Fruit fly (Drosophila melanogaster) whole organism, embryonic: ENCODE results near the gene cnir.

Experiments used
- Abd-B ChIP-seq: fragments of 200-800 bp; sonication (Bioruptor generic); optimal IDR thresholded peaks from 2 replicates; lab custom pipeline; 2018; ENCODE audit warnings: missing biosample characterization, mild to moderate bottlenecking, missing genetic modification characterization, moderate library complexity
- Atf6 ChIP-seq: fragments of 200-800 bp; sonication (Bioruptor generic); IDR thresholded peaks from 2 replicates; pipeline ENCODE4 v1.3.6; 2022; ENCODE audit warnings: missing biosample characterization, missing genetic modification characterization
- Bgb ChIP-seq: fragments of 200-800 bp; sonication (Bioruptor generic); IDR thresholded peaks from 2 replicates; pipeline ENCODE4 v1.3.6; 2022; ENCODE audit warnings: missing biosample characterization, missing genetic modification characterization; ENCODE audit not compliant: partially characterized antibody
- BtbVII ChIP-seq: fragments of 200-800 bp; sonication (Bioruptor generic); optimal IDR thresholded peaks from 3 replicates; lab custom pipeline; 2017; ENCODE audit warnings: missing biosample characterization, mild to moderate bottlenecking, missing genetic modification characterization
- CG10959 ChIP-seq: fragments of 200-800 bp; sonication (Bioruptor generic); IDR thresholded peaks from 2 replicates; pipeline ENCODE4 v1.3.6; 2022; ENCODE audit warnings: missing biosample characterization, missing genetic modification characterization
- CG10979 ChIP-seq: fragments of 200-800 bp; sonication (Bioruptor generic); optimal IDR thresholded peaks from 2 replicates; lab custom pipeline; 2018; ENCODE audit warnings: missing biosample characterization, mild to moderate bottlenecking, missing genetic modification characterization, moderate library complexity
- CG12219 ChIP-seq: fragments of 200-800 bp; sonication (Bioruptor generic); optimal IDR thresholded peaks from 3 replicates; lab custom pipeline; 2018; ENCODE audit warnings: missing biosample characterization, mild to moderate bottlenecking, missing genetic modification characterization
- CG13287 ChIP-seq: fragments of 200-800 bp; sonication (Bioruptor generic); IDR thresholded peaks from 2 replicates; pipeline ENCODE4 v1.3.6; 2022; ENCODE audit warnings: missing biosample characterization, missing genetic modification characterization; ENCODE audit not compliant: partially characterized antibody
- CG13624 ChIP-seq: fragments of 200-800 bp; sonication (Bioruptor generic); optimal IDR thresholded peaks from 2 replicates; lab custom pipeline; 2016; ENCODE audit warnings: missing biosample characterization, missing genetic modification characterization
- CG14710 ChIP-seq: fragments of 200-800 bp; sonication (Bioruptor generic); optimal IDR thresholded peaks from 3 replicates; lab custom pipeline; 2019; ENCODE audit warnings: missing biosample characterization, mild to moderate bottlenecking, missing genetic modification characterization, moderate library complexity
- CG14860 ChIP-seq: fragments of 200-800 bp; sonication (Bioruptor generic); IDR thresholded peaks from 3 replicates; pipeline ENCODE4 v1.3.6; 2022; ENCODE audit warnings: missing biosample characterization, missing genetic modification characterization; ENCODE audit not compliant: partially characterized antibody
- CG1602 ChIP-seq: fragments of 200-800 bp; sonication (Bioruptor generic); optimal IDR thresholded peaks from 3 replicates; lab custom pipeline; 2016; ENCODE audit warnings: missing biosample characterization, missing genetic modification characterization
- CG2120 ChIP-seq: fragments of 200-800 bp; sonication (Bioruptor generic); optimal IDR thresholded peaks from 3 replicates; lab custom pipeline; 2016; ENCODE audit warnings: missing biosample characterization, missing genetic modification characterization
- CG2712 ChIP-seq: fragments of 200-800 bp; optimal IDR thresholded peaks from 3 replicates; lab custom pipeline; 2019; ENCODE audit warnings: missing biosample characterization, mild to moderate bottlenecking, missing genetic modification characterization, moderate library complexity
- CG32767 ChIP-seq: fragments of 200-800 bp; sonication (Bioruptor generic); IDR thresholded peaks from 2 replicates; pipeline ENCODE4 v1.3.6; 2022; ENCODE audit warnings: missing biosample characterization, missing genetic modification characterization
- CG34224 ChIP-seq: fragments of 200-800 bp; sonication (Bioruptor generic); IDR thresholded peaks from 3 replicates; pipeline ENCODE4 v1.3.6; 2022; ENCODE audit warnings: missing biosample characterization, missing genetic modification characterization; ENCODE audit not compliant: partially characterized antibody
- CG3726 ChIP-seq: fragments of 200-800 bp; sonication (Bioruptor generic); IDR thresholded peaks from 3 replicates; pipeline ENCODE4, ENCODE4 v1.3.6; 2022; ENCODE audit warnings: missing biosample characterization, missing genetic modification characterization
- CG4730 ChIP-seq: fragments of 200-800 bp; sonication (Bioruptor generic); IDR thresholded peaks from 2 replicates; pipeline ENCODE4 v1.3.6; 2022; ENCODE audit warnings: missing biosample characterization, missing genetic modification characterization
- CG7839 ChIP-seq: fragments of 200-800 bp; sonication (Bioruptor generic); optimal IDR thresholded peaks from 3 replicates; lab custom pipeline; 2018; ENCODE audit warnings: missing biosample characterization, mild to moderate bottlenecking, missing genetic modification characterization, moderate library complexity
- CG7963 ChIP-seq: fragments of 200-800 bp; sonication (Bioruptor generic); IDR thresholded peaks from 3 replicates; pipeline ENCODE4 v1.3.6; 2022; ENCODE audit warnings: missing biosample characterization, missing genetic modification characterization; ENCODE audit not compliant: partially characterized antibody
- CG8359 ChIP-seq: fragments of 200-800 bp; sonication (Bioruptor generic); optimal IDR thresholded peaks from 2 replicates; lab custom pipeline; 2017; ENCODE audit warnings: missing biosample characterization, mild to moderate bottlenecking, missing genetic modification characterization, borderline replicate concordance
- CG9727 ChIP-seq: fragments of 200-800 bp; sonication (Bioruptor generic); optimal IDR thresholded peaks from 3 replicates; lab custom pipeline; 2017; ENCODE audit warnings: missing biosample characterization, mild to moderate bottlenecking, missing genetic modification characterization
- Dip3 ChIP-seq: fragments of 200-800 bp; sonication (Bioruptor generic); optimal IDR thresholded peaks from 3 replicates; lab custom pipeline; 2016; ENCODE audit warnings: missing biosample characterization, missing genetic modification characterization
- Dref ChIP-seq: fragments of 200-800 bp; sonication (Bioruptor generic); IDR thresholded peaks from 2 replicates; pipeline ENCODE4 v1.3.6; 2022; ENCODE audit warnings: missing biosample characterization, missing genetic modification characterization
- Ets97D ChIP-seq: fragments of 200-800 bp; sonication (Bioruptor generic); optimal IDR thresholded peaks from 3 replicates; lab custom pipeline; 2016; ENCODE audit warnings: missing biosample characterization, missing genetic modification characterization
- HHEX ChIP-seq: fragments of 200-800 bp; sonication (Bioruptor generic); optimal IDR thresholded peaks from 3 replicates; lab custom pipeline; 2017; ENCODE audit warnings: missing biosample characterization, mild to moderate bottlenecking, missing genetic modification characterization, missing genetic modification reagents
- HLH54F ChIP-seq: fragments of 200-800 bp; sonication (Bioruptor generic); optimal IDR thresholded peaks from 3 replicates; lab custom pipeline; 2016; ENCODE audit warnings: missing biosample characterization, missing genetic modification characterization
- HLHmδ ChIP-seq: fragments of 200-800 bp; sonication (Bioruptor generic); optimal IDR thresholded peaks from 2 replicates; lab custom pipeline; 2018; ENCODE audit warnings: missing biosample characterization, mild to moderate bottlenecking, missing genetic modification characterization, moderate library complexity
- Hand ChIP-seq: fragments of 200-800 bp; sonication (Bioruptor generic); optimal IDR thresholded peaks from 2 replicates; lab custom pipeline; 2017; ENCODE audit warnings: mild to moderate bottlenecking, missing biosample characterization, missing genetic modification reagents, missing genetic modification characterization
- Hr39 ChIP-seq: fragments of >200 bp; optimal IDR thresholded peaks from 2 replicates; lab custom pipeline; 2017
- Lhr ChIP-seq: fragments of 200-800 bp; sonication (Bioruptor generic); optimal IDR thresholded peaks from 3 replicates; lab custom pipeline; 2017; ENCODE audit warnings: mild to moderate bottlenecking, missing biosample characterization, missing genetic modification reagents, missing genetic modification characterization
- Nf-YA ChIP-seq: fragments of 200-800 bp; sonication (Bioruptor generic); IDR thresholded peaks from 2 replicates; pipeline ENCODE4 v1.3.6; 2022; ENCODE audit warnings: missing biosample characterization, missing genetic modification characterization
- Taf1 ChIP-seq: fragments of 200-800 bp; sonication (Bioruptor generic); IDR thresholded peaks from 2 replicates; pipeline ENCODE4 v1.3.6; 2022; ENCODE audit warnings: missing biosample characterization, missing genetic modification characterization
- Vsx1 ChIP-seq: fragments of 200-800 bp; sonication (Bioruptor generic); optimal IDR thresholded peaks from 2 replicates; lab custom pipeline; 2017; ENCODE audit warnings: missing biosample characterization, mild to moderate bottlenecking, missing genetic modification characterization, missing genetic modification reagents
- Xbp1 ChIP-seq: fragments of 200-800 bp; sonication (Bioruptor generic); optimal IDR thresholded peaks from 3 replicates; lab custom pipeline; 2016; ENCODE audit warnings: missing biosample characterization, mild to moderate bottlenecking, missing genetic modification characterization
- ab ChIP-seq: fragments of 200-800 bp; sonication (Bioruptor generic); optimal IDR thresholded peaks from 2 replicates; lab custom pipeline; 2016; ENCODE audit warnings: missing biosample characterization, missing genetic modification characterization
- bab2 ChIP-seq: fragments of 200-800 bp; sonication (Bioruptor generic); optimal IDR thresholded peaks from 2 replicates; lab custom pipeline; 2016; ENCODE audit warnings: missing biosample characterization, missing genetic modification characterization
- bigmax ChIP-seq: fragments of 200-800 bp; sonication (Bioruptor generic); optimal IDR thresholded peaks from 2 replicates; lab custom pipeline; 2018; ENCODE audit warnings: missing biosample characterization, mild to moderate bottlenecking, missing genetic modification characterization
- crc ChIP-seq: fragments of 200-800 bp; sonication (Bioruptor generic); optimal IDR thresholded peaks from 2 replicates; lab custom pipeline; 2016; ENCODE audit warnings: missing biosample characterization, missing genetic modification characterization
- cwo ChIP-seq: fragments of 200-800 bp; sonication (Bioruptor generic); optimal IDR thresholded peaks from 3 replicates; lab custom pipeline; 2017; ENCODE audit warnings: missing biosample characterization, missing genetic modification characterization, mild to moderate bottlenecking, moderate library complexity, missing genetic modification reagents
- dimm ChIP-seq: fragments of 200-800 bp; sonication (Bioruptor generic); IDR thresholded peaks from 2 replicates; pipeline ENCODE4 v1.3.6; 2022; ENCODE audit warnings: missing biosample characterization, missing genetic modification characterization
- h ChIP-seq: fragments of >200 bp; optimal IDR thresholded peaks from 2 replicates; lab custom pipeline; 2017
- jigr1 ChIP-seq: fragments of 200-800 bp; sonication (Bioruptor generic); IDR thresholded peaks from 3 replicates; pipeline ENCODE4 v1.3.6; 2022; ENCODE audit warnings: missing biosample characterization, missing genetic modification characterization
- oc ChIP-seq: fragments of 200-800 bp; sonication (Bioruptor generic); optimal IDR thresholded peaks from 2 replicates; lab custom pipeline; 2018; ENCODE audit warnings: missing biosample characterization, mild to moderate bottlenecking, missing genetic modification characterization, moderate library complexity
- phol ChIP-seq: fragments of 200-800 bp; sonication (Bioruptor generic); optimal IDR thresholded peaks from 3 replicates; lab custom pipeline; 2018; ENCODE audit warnings: missing biosample characterization, mild to moderate bottlenecking, missing genetic modification characterization, moderate library complexity
- sd ChIP-seq: fragments of 200-800 bp; sonication (Bioruptor generic); optimal IDR thresholded peaks from 3 replicates; lab custom pipeline; 2018; ENCODE audit warnings: missing biosample characterization, mild to moderate bottlenecking, missing genetic modification characterization, moderate library complexity
- sim ChIP-seq: fragments of 200-800 bp; sonication (Bioruptor generic); IDR thresholded peaks from 2 replicates; pipeline ENCODE4 v1.3.6; 2022; ENCODE audit warnings: missing biosample characterization, missing genetic modification characterization
- sr ChIP-seq: fragments of 200-800 bp; sonication (Bioruptor generic); IDR thresholded peaks from 3 replicates; pipeline ENCODE4 v1.3.6; 2022; ENCODE audit warnings: missing biosample characterization, missing genetic modification characterization
- tna ChIP-seq: fragments of 200-800 bp; sonication (Bioruptor generic); IDR thresholded peaks from 2 replicates; pipeline ENCODE4 v1.3.6; 2022; ENCODE audit warnings: missing biosample characterization, missing genetic modification characterization; ENCODE audit not compliant: partially characterized antibody
- tup ChIP-seq: fragments of 200-800 bp; sonication (Bioruptor generic); optimal IDR thresholded peaks from 2 replicates; lab custom pipeline; 2016; ENCODE audit warnings: missing biosample characterization, mild to moderate bottlenecking, missing genetic modification characterization, moderate library complexity
- vvl ChIP-seq: fragments of 200-800 bp; sonication (Bioruptor generic); IDR thresholded peaks from 2 replicates; pipeline ENCODE4 v1.3.6; 2022; ENCODE audit warnings: missing biosample characterization, missing genetic modification characterization
- wek ChIP-seq: fragments of 200-800 bp; sonication (Bioruptor generic); optimal IDR thresholded peaks from 3 replicates; lab custom pipeline; 2018; ENCODE audit warnings: missing biosample characterization, mild to moderate bottlenecking, missing genetic modification characterization, moderate library complexity

cnir gene

dm6 chr2L:3012780-3013179 lies 26.8 kb downstream of the cnir start (continued):
- TF ChIP-seq Dref (GFP tag; lab: Robert Waterston, UW) (no peak), h (lab: Kevin White, UChicago) (no peak), CG9727 (GFP tag; lab: Kevin White, UChicago) (peak; percentile 35), CG7963 (GFP tag; lab: Robert Waterston, UW) (no peak), CG14860 (GFP tag; lab: Robert Waterston, UW) (no peak), Bgb (GFP tag; lab: Robert Waterston, UW) (no peak), Vsx1 (no peak), HLH54F (no peak), Atf6 (no peak), oc (tag; lab: Kevin White, UChicago) (no peak), CG2120 (no peak), Dip3 (GFP tag; lab: Kevin White, UChicago) (no peak), crc (GFP tag; lab: Kevin White, UChicago) (no peak), sr (GFP tag; lab: Robert Waterston, UW) (no peak), bab2 (no peak), Taf1 (no peak), Ets97D (GFP tag; lab: Kevin White, UChicago) (no peak), tna (GFP tag; lab: Robert Waterston, UW) (no peak), CG34224 (GFP tag; lab: Robert Waterston, UW) (no peak), CG3726 (no peak), CG7839 (no peak), dimm (no peak), tup (GFP tag; lab: Kevin White, UChicago) (peak; percentile 26), Hand (GFP tag; lab: Kevin White, UChicago) (no peak), wek (GFP tag; lab: Kevin White, UChicago) (no peak), CG14710 (peak; percentile 34), cwo (GFP tag; lab: Kevin White, UChicago) (no peak), jigr1 (GFP tag; lab: Robert Waterston, UW) (no peak), CG32767 (GFP tag; lab: Robert Waterston, UW) (no peak), Xbp1 (GFP tag; lab: Kevin White, UChicago) (peak; percentile 42), vvl (GFP tag; lab: Robert Waterston, UW) (peak; percentile 56; the same call in 1 of the 2 replicates), CG12219 (GFP tag; lab: Kevin White, UChicago) (no peak), phol (tag; lab: Kevin White, UChicago) (peak; percentile 47), BtbVII (GFP tag; lab: Kevin White, UChicago) (no peak), CG8359 (no peak), Abd-B (GFP tag; lab: Kevin White, UChicago) (no peak), CG13287 (no peak), HHEX (GFP tag; lab: Kevin White, UChicago) (no peak), bigmax (GFP tag; lab: Kevin White, UChicago) (no peak), sim (GFP tag; lab: Robert Waterston, UW) (no peak), CG10959 (GFP tag; lab: Robert Waterston, UW) (0 out of 2 replicates have a peak, but pooled peaks have one; percentile 7), Lhr (GFP tag; lab: Kevin White, UChicago) (no peak), HLHmδ (no peak), CG1602 (GFP tag; lab: Kevin White, UChicago) (no peak), sd (tag; lab: Kevin White, UChicago) (no peak), Hr39 (lab: Kevin White, UChicago) (no peak), CG2712 (peak; percentile 53), CG4730 (GFP tag; lab: Robert Waterston, UW) (no peak), CG10979 (tag; lab: Kevin White, UChicago) (peak; percentile 57), ab (GFP tag; lab: Kevin White, UChicago) (no peak), CG13624 (GFP tag; lab: Kevin White, UChicago) (no peak), Nf-YA (GFP tag; lab: Robert Waterston, UW) (no peak)
